Worm (Caenorhabditis elegans) whole organism, L4 larva: ENCODE data around the gene ufd-2.

ENCODE experiments used
- ceh-20 ChIP-seq: fragments of 200-800 bp; sonication (Bioruptor generic); IDR thresholded peaks from 2 replicates; pipeline ENCODE4 v1.3.6; 2022; ENCODE audit warnings: missing genetic modification reagents, missing genetic modification characterization, missing compliant biosample characterization
- ceh-44 ChIP-seq: fragments of 200-800 bp; sonication (Bioruptor generic); IDR thresholded peaks from 2 replicates; pipeline ENCODE4 v1.3.6; 2022; ENCODE audit warnings: missing genetic modification reagents, missing genetic modification characterization, missing compliant biosample characterization
- ceh-82 ChIP-seq: sonication (generic microtip); optimal IDR thresholded peaks from 2 replicates; lab custom pipeline; 2017; ENCODE audit warnings: missing biosample characterization, missing genetic modification characterization
- dve-1 ChIP-seq: sonication (generic microtip); optimal IDR thresholded peaks from 2 replicates; lab custom pipeline; 2017; ENCODE audit warnings: antibody characterized with exemption, mild to moderate bottlenecking, missing genetic modification characterization, missing compliant biosample characterization; ENCODE audit not compliant: insufficient read depth
- fkh-10 ChIP-seq: fragments of 150-350 bp; optimal IDR thresholded peaks from 2 replicates; lab custom pipeline; 2014; ENCODE audit warnings: missing biosample characterization, missing genetic modification reagents, missing genetic modification characterization
- jun-1 ChIP-seq: fragments of 150-350 bp; optimal IDR thresholded peaks from 2 replicates; lab custom pipeline; 2014; ENCODE audit warnings: missing biosample characterization, missing genetic modification reagents, missing genetic modification characterization
- lin-15B ChIP-seq: fragments of 150-350 bp; sonication (generic microtip); optimal IDR thresholded peaks from 3 replicates; lab custom pipeline; 2014; ENCODE audit warnings: missing biosample characterization, missing genetic modification characterization
- madf-5 ChIP-seq, 2 experiments: fragments of 200-800 bp; sonication (Bioruptor generic); IDR thresholded peaks; 2 replicates each; pipeline ENCODE4 v1.3.6; 2022; ENCODE audit warnings: missing compliant biosample characterization in 2 of 2, missing genetic modification characterization in 2 of 2
- pha-4 ChIP-seq, 2 experiments: fragments of 150-350 bp in 1 of 2; fragments of 200-800 bp in 1 of 2; sonication (Bioruptor generic) in 1 of 2; IDR thresholded peaks in 1 of 2; optimal IDR thresholded peaks in 1 of 2; 2 replicates each; pipeline versions ENCODE4 v1.3.6 to Lab custom; 2014 to 2022; ENCODE audit warnings: missing genetic modification characterization in 2 of 2, missing genetic modification reagents in 2 of 2, missing biosample characterization in 1 of 2, missing compliant biosample characterization in 1 of 2
- snpc-4 ChIP-seq: fragments of 150-350 bp; optimal IDR thresholded peaks from 2 replicates; lab custom pipeline; 2014; ENCODE audit warnings: missing biosample characterization, missing genetic modification characterization
- unc-130 ChIP-seq: sonication (generic microtip); optimal IDR thresholded peaks from 2 replicates; lab custom pipeline; 2016; ENCODE audit warnings: missing genetic modification reagents, missing genetic modification characterization, missing compliant biosample characterization
- unc-62 ChIP-seq, 3 experiments: fragments of 150-350 bp in 1 of 3; sonication (generic microtip); optimal IDR thresholded peaks in 2 of 3; peaks in 1 of 3; 1 replicate in 1 of 3; 2 replicates in 2 of 3; lab custom pipeline; 2014 to 2017; ENCODE audit warnings: missing biosample characterization in 3 of 3, missing genetic modification characterization in 3 of 3, missing genetic modification reagents in 3 of 3, missing genotype in 1 of 3
- zfp-3 ChIP-seq: fragments of 200-800 bp; sonication (Bioruptor generic); conservative IDR thresholded peaks from 2 replicates; pipeline ENCODE4 v1.3.6; 2022; ENCODE audit warnings: missing genetic modification reagents, missing genetic modification characterization, missing compliant biosample characterization

- no peak for TF ChIP-seq jun-1 (tag; lab: Kevin White, UChicago)
- no peak for TF ChIP-seq zfp-3
- no peak for TF ChIP-seq unc-130
- no peak for TF ChIP-seq lin-15B (tag; lab: Kevin White, UChicago)
- TF ChIP-seq ceh-82 (tag; lab: Kevin White, UChicago) = no peak
- TF ChIP-seq dve-1 (tag; lab: Kevin White, UChicago) = peak; percentile 72
- TF ChIP-seq pha-4 (GFP tag; IDR thresholded peaks at IDR 0.05; lab: Robert Waterston, UW) = no peak
- TF ChIP-seq pha-4 (tag; optimal IDR thresholded peaks at IDR 0.05; lab: Kevin White, UChicago) = peak; percentile 14
- peak; percentile 37 for TF ChIP-seq snpc-4 (tag; lab: Kevin White, UChicago)
- peak; percentile 2 for TF ChIP-seq fkh-10
- TF ChIP-seq ceh-20 (GFP tag; lab: Robert Waterston, UW) = no peak
- no peak for TF ChIP-seq ceh-44 (GFP tag; lab: Robert Waterston, UW)
- TF ChIP-seq madf-5 (GFP tag; IDR thresholded peaks at IDR 0.05; lab: Robert Waterston, UW) = no peak
- TF ChIP-seq unc-62 (GFP tag; optimal IDR thresholded peaks at IDR 0.05 in 1 of 2; lab: Kevin White, UChicago) = no peak
- no peak for TF ChIP-seq unc-62 (tag; optimal IDR thresholded peaks at IDR 0.05; lab: Kevin White, UChicago)
Measured at ce11 chrII:8086803-8087202, 24.3 kb downstream of the ufd-2 start, which contains the start of gene K02C4.3.
